Fruit fly (Drosophila melanogaster) whole organism, wandering third instar larva: ENCODE results near the gene DENR.

ENCODE experiments used
- Abd-B ChIP-seq: fragments of >200 bp; optimal IDR thresholded peaks from 2 replicates; lab custom pipeline; 2017; ENCODE audit warnings: missing biosample characterization, missing genetic modification characterization
- CG32264 ChIP-seq: fragments of 200-800 bp; sonication (Bioruptor generic); optimal IDR thresholded peaks from 2 replicates; lab custom pipeline; 2016; ENCODE audit warnings: missing biosample characterization, missing genetic modification characterization
- CG9705 ChIP-seq: fragments of 200-800 bp; sonication (Bioruptor generic); optimal IDR thresholded peaks from 2 replicates; lab custom pipeline; 2018; ENCODE audit warnings: missing biosample characterization, mild to moderate bottlenecking, missing genetic modification characterization
- CrebA ChIP-seq: fragments of 200-800 bp; sonication (Bioruptor generic); optimal IDR thresholded peaks from 2 replicates; lab custom pipeline; 2016; ENCODE audit warnings: missing biosample characterization, mild to moderate bottlenecking, missing genetic modification characterization, borderline replicate concordance
- Dfd ChIP-seq: fragments of >200 bp; optimal IDR thresholded peaks from 2 replicates; lab custom pipeline; 2017; ENCODE audit warnings: missing biosample characterization, missing genetic modification characterization
- Dif ChIP-seq: fragments of 200-275, 200-300 bp; sonication (Bioruptor generic); optimal IDR thresholded peaks from 2 replicates; lab custom pipeline; 2018; ENCODE audit warnings: missing biosample characterization, missing genetic modification characterization; ENCODE audit not compliant: partially characterized antibody
- GATAd ChIP-seq: sonication (Bioruptor generic); optimal IDR thresholded peaks from 2 replicates; lab custom pipeline; 2016; ENCODE audit warnings: missing biosample characterization, missing genetic modification characterization
- HLH106 ChIP-seq: fragments of 200-800 bp; optimal IDR thresholded peaks from 3 replicates; lab custom pipeline; 2019; ENCODE audit warnings: missing biosample characterization, mild to moderate bottlenecking, missing genetic modification characterization, moderate library complexity
- Hnf4 ChIP-seq: fragments of 200-800 bp; sonication (Bioruptor generic); optimal IDR thresholded peaks from 2 replicates; lab custom pipeline; 2016; ENCODE audit warnings: missing biosample characterization, mild to moderate bottlenecking, missing genetic modification characterization
- Hr78 ChIP-seq: fragments of >200 bp; optimal IDR thresholded peaks from 2 replicates; lab custom pipeline; 2017; ENCODE audit warnings: missing biosample characterization, missing genetic modification characterization
- Hr83 ChIP-seq: fragments of 200-300 bp; sonication (Bioruptor generic); optimal IDR thresholded peaks from 2 replicates; lab custom pipeline; 2016; ENCODE audit warnings: missing biosample characterization, mild to moderate bottlenecking, missing genetic modification characterization, moderate library complexity; ENCODE audit not compliant: poor library complexity, severe bottlenecking
- Mio ChIP-seq: sonication (Bioruptor generic); optimal IDR thresholded peaks from 2 replicates; lab custom pipeline; 2016; ENCODE audit warnings: missing biosample characterization, missing genetic modification characterization
- Myc ChIP-seq: fragments of >200 bp; optimal IDR thresholded peaks from 2 replicates; lab custom pipeline; 2017
- N ChIP-seq: fragments of >200 bp; optimal IDR thresholded peaks from 2 replicates; lab custom pipeline; 2018; ENCODE audit warnings: missing biosample characterization, missing external identifiers, missing genetic modification characterization
- OdsH ChIP-seq: fragments of 200-800 bp; sonication (Bioruptor generic); optimal IDR thresholded peaks from 2 replicates; lab custom pipeline; 2016; ENCODE audit warnings: missing biosample characterization, mild to moderate bottlenecking, missing genetic modification characterization
- Rel ChIP-seq, 2 experiments: fragments of 200-800 bp; sonication (Bioruptor generic) in 1 of 2; optimal IDR thresholded peaks; 2 replicates in 1 of 2; 3 replicates in 1 of 2; lab custom pipeline; 2016 to 2019; ENCODE audit warnings: mild to moderate bottlenecking in 2 of 2, missing biosample characterization in 2 of 2, missing genetic modification characterization in 2 of 2, moderate library complexity in 1 of 2
- Sp1 ChIP-seq: fragments of 200-800 bp; sonication (Bioruptor generic); optimal IDR thresholded peaks from 3 replicates; lab custom pipeline; 2019; ENCODE audit warnings: missing biosample characterization, mild to moderate bottlenecking, missing genetic modification characterization, moderate library complexity
- Vsx2 ChIP-seq: fragments of 200-300, 225-300 bp; sonication (Bioruptor generic); optimal IDR thresholded peaks from 2 replicates; lab custom pipeline; 2018; ENCODE audit warnings: missing biosample characterization, missing genetic modification characterization; ENCODE audit not compliant: partially characterized antibody
- br ChIP-seq: fragments of 200-800 bp; sonication (Bioruptor generic); optimal IDR thresholded peaks from 2 replicates; lab custom pipeline; 2016; ENCODE audit warnings: missing biosample characterization, missing genetic modification characterization
- dl ChIP-seq, 2 experiments: fragments of 175-275, 200-275 bp in 1 of 2; fragments of 200-275 bp in 1 of 2; sonication (Bioruptor generic); optimal IDR thresholded peaks; lab custom pipeline; 2018; ENCODE audit warnings: mild to moderate bottlenecking in 2 of 2, missing biosample characterization in 2 of 2, missing genetic modification characterization in 2 of 2, moderate library complexity in 2 of 2; ENCODE audit not compliant: partially characterized antibody in 2 of 2, insufficient read depth in 1 of 2
- dmrt93B ChIP-seq: fragments of 200-800 bp; sonication (Bioruptor generic); optimal IDR thresholded peaks from 2 replicates; lab custom pipeline; 2018; ENCODE audit warnings: missing biosample characterization, mild to moderate bottlenecking, missing genetic modification characterization
- dsf ChIP-seq: sonication (Bioruptor generic); optimal IDR thresholded peaks from 2 replicates; lab custom pipeline; 2016; ENCODE audit warnings: missing biosample characterization, missing genetic modification characterization, borderline replicate concordance
- ey ChIP-seq: fragments of 200-800 bp; sonication (Bioruptor generic); optimal IDR thresholded peaks from 2 replicates; lab custom pipeline; 2016; ENCODE audit warnings: missing biosample characterization, missing genetic modification characterization
- foxo ChIP-seq, 2 experiments: fragments of 200-800 bp; sonication (Bioruptor generic); optimal IDR thresholded peaks; 2 replicates in 1 of 2; 3 replicates in 1 of 2; lab custom pipeline; 2016 to 2017; ENCODE audit warnings: missing biosample characterization in 2 of 2, missing genetic modification characterization in 2 of 2
- fru ChIP-seq: fragments of 200-800 bp; sonication (Bioruptor generic); optimal IDR thresholded peaks from 3 replicates; lab custom pipeline; 2016; ENCODE audit warnings: missing biosample characterization, mild to moderate bottlenecking, missing genetic modification characterization
- h ChIP-seq: fragments of 200-800 bp; sonication (Bioruptor generic); optimal IDR thresholded peaks from 3 replicates; lab custom pipeline; 2016; ENCODE audit warnings: missing biosample characterization, mild to moderate bottlenecking, missing genetic modification characterization
- jim ChIP-seq: fragments of 175-275, 200-325 bp; sonication (Bioruptor generic); optimal IDR thresholded peaks from 2 replicates; lab custom pipeline; 2016; ENCODE audit warnings: missing biosample characterization, mild to moderate bottlenecking, missing genetic modification characterization
- lola ChIP-seq: fragments of >200 bp; optimal IDR thresholded peaks from 2 replicates; lab custom pipeline; 2017; ENCODE audit warnings: missing biosample characterization, missing genetic modification characterization
- pan ChIP-seq: fragments of >200 bp; optimal IDR thresholded peaks from 2 replicates; lab custom pipeline; 2017
- psq ChIP-seq: fragments of 200-800 bp; sonication (Bioruptor generic); optimal IDR thresholded peaks from 3 replicates; lab custom pipeline; 2017; ENCODE audit warnings: missing biosample characterization, mild to moderate bottlenecking, missing genetic modification characterization, moderate library complexity
- rgr ChIP-seq: fragments of 200-800 bp; sonication (Bioruptor generic); optimal IDR thresholded peaks from 3 replicates; lab custom pipeline; 2016; ENCODE audit warnings: missing biosample characterization, mild to moderate bottlenecking, missing genetic modification characterization
- sv ChIP-seq: fragments of 200-800 bp; sonication (Bioruptor generic); optimal IDR thresholded peaks from 3 replicates; lab custom pipeline; 2016; ENCODE audit warnings: missing biosample characterization, missing genetic modification characterization
- usp ChIP-seq: fragments of >200 bp; optimal IDR thresholded peaks from 2 replicates; lab custom pipeline; 2017; ENCODE audit warnings: missing biosample characterization, missing genetic modification characterization
- woc ChIP-seq: sonication (Bioruptor generic); optimal IDR thresholded peaks from 2 replicates; lab custom pipeline; 2016; ENCODE audit warnings: missing biosample characterization, mild to moderate bottlenecking, missing genetic modification characterization

Gene DENR

dm6 chrX:16926726-16927125 is 40.4 kb upstream of the DENR start:
- TF ChIP-seq fru (GFP tag; lab: Kevin White, UChicago) (no peak), Hr83 (GFP tag; lab: Kevin White, UChicago) (no peak), Sp1 (GFP tag; lab: Kevin White, UChicago) (no peak), sv (GFP tag; lab: Kevin White, UChicago) (no peak), psq (GFP tag; lab: Kevin White, UChicago) (no peak), woc (no peak), h (GFP tag; lab: Kevin White, UChicago) (no peak), lola (GFP tag; lab: Kevin White, UChicago) (no peak), Hnf4 (no peak), Myc (lab: Kevin White, UChicago) (no peak), Mio (GFP tag; lab: Kevin White, UChicago) (no peak), Dif (GFP tag; lab: Kevin White, UChicago) (no peak)

- TF ChIP-seq Mio (GFP tag; lab: Kevin White, UChicago) (no peak), jim (GFP tag; lab: Kevin White, UChicago) (no peak), GATAd (no peak), CG9705 (GFP tag; lab: Kevin White, UChicago) (no peak), HLH106 (tag; lab: Kevin White, UChicago) (peak; percentile 31), CrebA (GFP tag; lab: Kevin White, UChicago) (no peak), h (GFP tag; lab: Kevin White, UChicago) (peak; percentile 83), dl (GFP tag; optimal IDR thresholded peaks at IDR 0.05; lab: Kevin White, UChicago; ENCODE audit: insufficient read depth in 1 of 2, partially characterized antibody in 2 of 2) (no peak), Dfd (GFP tag; lab: Kevin White, UChicago) (no peak), Rel (GFP tag; optimal IDR thresholded peaks at IDR 0.05; lab: Kevin White, UChicago) (no peak), Rel (tag; optimal IDR thresholded peaks at IDR 0.05; lab: Kevin White, UChicago) (peak; percentile 28), fru (GFP tag; lab: Kevin White, UChicago) (peak; percentile 6), rgr (GFP tag; lab: Kevin White, UChicago) (no peak), br (GFP tag; lab: Kevin White, UChicago) (no peak), dsf (GFP tag; lab: Kevin White, UChicago) (no peak), N (GFP tag; lab: Kevin White, UChicago) (no peak), CG32264 (GFP tag; lab: Kevin White, UChicago) (no peak), Dif (GFP tag; lab: Kevin White, UChicago) (no peak), Hnf4 (no peak), usp (no peak), foxo (GFP tag; optimal IDR thresholded peaks at IDR 0.05; lab: Kevin White, UChicago) (peak in 1 of 2 experiments; percentile 10), Vsx2 (no peak)
These were observed 37.8 kb upstream of the DENR start for dm6 chrX:16924069-16924721.

dm6 chrX:16923503-16923902 is 37.1 kb upstream of the DENR start:
- TF ChIP-seq CrebA (GFP tag; lab: Kevin White, UChicago) (no peak), br (GFP tag; lab: Kevin White, UChicago) (no peak), lola (GFP tag; lab: Kevin White, UChicago) (no peak), pan (no peak), Hr78 (GFP tag; lab: Kevin White, UChicago) (no peak), OdsH (GFP tag; lab: Kevin White, UChicago) (peak; percentile 6), CG32264 (GFP tag; lab: Kevin White, UChicago) (no peak), Dfd (GFP tag; lab: Kevin White, UChicago) (no peak), ey (peak; percentile 1), Dif (GFP tag; lab: Kevin White, UChicago) (no peak), usp (no peak), Hr83 (GFP tag; lab: Kevin White, UChicago) (no peak), h (GFP tag; lab: Kevin White, UChicago) (peak; percentile 15), Rel (GFP tag; optimal IDR thresholded peaks at IDR 0.05; lab: Kevin White, UChicago) (no peak), Rel (tag; optimal IDR thresholded peaks at IDR 0.05; lab: Kevin White, UChicago) (no peak), HLH106 (tag; lab: Kevin White, UChicago) (no peak), rgr (GFP tag; lab: Kevin White, UChicago) (peak; percentile 23), dmrt93B (no peak), Myc (lab: Kevin White, UChicago) (no peak), dsf (GFP tag; lab: Kevin White, UChicago) (no peak), fru (GFP tag; lab: Kevin White, UChicago) (no peak), Abd-B (GFP tag; lab: Kevin White, UChicago) (no peak), woc (no peak), GATAd (no peak), dl (GFP tag; optimal IDR thresholded peaks at IDR 0.05; lab: Kevin White, UChicago; ENCODE audit: insufficient read depth in 1 of 2, partially characterized antibody in 2 of 2) (no peak), psq (GFP tag; lab: Kevin White, UChicago) (peak; percentile 6), N (GFP tag; lab: Kevin White, UChicago) (no peak), jim (GFP tag; lab: Kevin White, UChicago) (no peak)
